Worm (Caenorhabditis elegans) whole organism, late embryonic: ENCODE data around the gene gst-18.

ENCODE experiments used
- F13H6.1 ChIP-seq: sonication (generic microtip); optimal IDR thresholded peaks from 2 replicates; lab custom pipeline; 2016; ENCODE audit warnings: missing genetic modification characterization, missing compliant biosample characterization
- ceh-6 ChIP-seq: fragments of 200-800 bp; sonication (Bioruptor generic); optimal IDR thresholded peaks from 2 replicates; lab custom pipeline; 2018; ENCODE audit warnings: mild to moderate bottlenecking, missing genetic modification characterization, missing compliant biosample characterization
- hlh-6 ChIP-seq: sonication (generic microtip); optimal IDR thresholded peaks from 2 replicates; lab custom pipeline; 2016; ENCODE audit warnings: missing genotype, missing genetic modification characterization, missing compliant biosample characterization
- madf-2 ChIP-seq: sonication (generic microtip); optimal IDR thresholded peaks from 2 replicates; lab custom pipeline; 2017; ENCODE audit warnings: missing genetic modification characterization, missing compliant biosample characterization
- nfya-1 ChIP-seq: sonication (generic microtip); optimal IDR thresholded peaks from 2 replicates; lab custom pipeline; 2017; ENCODE audit warnings: missing genetic modification characterization, mild to moderate bottlenecking, missing compliant biosample characterization, antibody characterized with exemption, moderate library complexity
- odd-2 ChIP-seq: sonication (generic microtip); optimal IDR thresholded peaks from 2 replicates; lab custom pipeline; 2017; ENCODE audit warnings: antibody characterized with exemption, mild to moderate bottlenecking, missing genetic modification characterization, missing compliant biosample characterization
- pag-3 ChIP-seq: sonication (generic microtip); optimal IDR thresholded peaks from 2 replicates; lab custom pipeline; 2016; ENCODE audit warnings: missing compliant biosample characterization, missing genetic modification characterization, borderline replicate concordance
- pax-1 ChIP-seq: fragments of 150-350 bp; optimal IDR thresholded peaks from 2 replicates; lab custom pipeline; 2014; ENCODE audit warnings: missing biosample characterization, missing genetic modification characterization
- pha-4 ChIP-seq: fragments of 150-350 bp; optimal IDR thresholded peaks from 2 replicates; lab custom pipeline; 2018; ENCODE audit warnings: missing biosample characterization, missing genetic modification reagents, missing genetic modification characterization
- unc-3 ChIP-seq, 2 experiments: fragments of 200-800 bp in 1 of 2; sonication (Bioruptor generic) in 1 of 2; sonication (generic microtip) in 1 of 2; conservative IDR thresholded peaks in 1 of 2; optimal IDR thresholded peaks in 1 of 2; 2 replicates each; pipeline versions ENCODE4 v1.3.6 to Lab custom; 2016 to 2022; ENCODE audit warnings: missing compliant biosample characterization in 2 of 2, missing genetic modification characterization in 2 of 2, missing genetic modification reagents in 1 of 2
- unc-42 ChIP-seq: sonication (generic microtip); optimal IDR thresholded peaks from 2 replicates; lab custom pipeline; 2016; ENCODE audit warnings: missing genotype, missing genetic modification characterization, missing compliant biosample characterization

DNA sequence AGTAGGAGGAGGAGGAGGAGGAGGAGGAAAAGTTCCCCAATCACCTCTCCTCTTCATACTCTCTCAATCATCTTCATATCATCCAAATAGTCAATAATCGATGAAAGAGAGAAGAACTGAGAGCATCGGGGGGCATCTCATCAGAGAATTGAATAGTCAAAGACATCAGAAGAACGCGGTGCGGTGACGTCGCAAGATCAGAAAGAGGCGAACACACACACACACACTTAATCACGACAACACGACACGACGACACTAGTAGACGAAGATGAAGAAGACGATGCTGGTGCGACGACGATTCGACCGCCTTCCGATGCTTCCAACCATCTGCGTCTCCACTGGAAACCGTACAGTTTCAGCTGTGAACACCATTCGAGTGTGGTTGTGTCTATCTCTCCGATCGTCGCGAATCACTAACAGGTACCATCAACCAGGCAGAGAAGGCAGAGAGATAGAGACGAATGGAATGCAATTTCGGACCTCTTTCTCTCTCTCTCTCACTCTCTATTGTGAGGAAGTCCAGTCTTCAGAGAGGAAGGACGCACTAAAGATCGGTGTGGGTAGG, 48.0 kb upstream of the gst-18 start:
- TF ChIP-seq pha-4 (tag; lab: Kevin White, UChicago) (no peak), pag-3 (no peak), unc-3 (GFP tag; conservative IDR thresholded peaks at IDR 0.05; lab: Robert Waterston, UW) (no peak), unc-3 (tag; optimal IDR thresholded peaks at IDR 0.05; lab: Kevin White, UChicago) (no peak), hlh-6 (tag; lab: Kevin White, UChicago) (no peak), pax-1 (tag; lab: Kevin White, UChicago) (no peak), odd-2 (tag; lab: Kevin White, UChicago) (no peak), ceh-6 (no peak), unc-42 (tag; lab: Kevin White, UChicago) (no peak), madf-2 (tag; lab: Kevin White, UChicago) (no peak), F13H6.1 (no peak), nfya-1 (tag; lab: Kevin White, UChicago) (no peak)
